Fruit fly (Drosophila melanogaster) whole organism, embryonic: ENCODE results near the gene Flad1.
A peak's percentile ranks its signal among the peaks of the same experiment; 100 is the strongest.

ENCODE experiments used
- CG10274 ChIP-seq: fragments of 200-800 bp; sonication (Bioruptor generic); optimal IDR thresholded peaks from 3 replicates; lab custom pipeline; 2017; ENCODE audit warnings: missing biosample characterization, mild to moderate bottlenecking, missing genetic modification characterization
- CG11398 ChIP-seq: fragments of 200-800 bp; sonication (Bioruptor generic); optimal IDR thresholded peaks from 2 replicates; lab custom pipeline; 2016; ENCODE audit warnings: missing biosample characterization, missing genetic modification characterization
- CG11695 ChIP-seq: fragments of 200-800 bp; sonication (Bioruptor generic); IDR thresholded peaks from 3 replicates; pipeline ENCODE4 v1.3.6; 2022; ENCODE audit warnings: missing biosample characterization, missing genetic modification characterization
- CG12219 ChIP-seq: fragments of 200-800 bp; sonication (Bioruptor generic); optimal IDR thresholded peaks from 3 replicates; lab custom pipeline; 2018; ENCODE audit warnings: missing biosample characterization, mild to moderate bottlenecking, missing genetic modification characterization
- CG13775 ChIP-seq: fragments of 200-800 bp; sonication (Bioruptor generic); optimal IDR thresholded peaks from 3 replicates; lab custom pipeline; 2017; ENCODE audit warnings: missing biosample characterization, mild to moderate bottlenecking, missing genetic modification characterization
- CG13894 ChIP-seq: fragments of 200-800 bp; sonication (Bioruptor generic); optimal IDR thresholded peaks from 3 replicates; lab custom pipeline; 2018; ENCODE audit warnings: missing biosample characterization, mild to moderate bottlenecking, missing genetic modification characterization, moderate library complexity
- CG14710 ChIP-seq: fragments of 200-800 bp; sonication (Bioruptor generic); optimal IDR thresholded peaks from 3 replicates; lab custom pipeline; 2019; ENCODE audit warnings: missing biosample characterization, mild to moderate bottlenecking, missing genetic modification characterization, moderate library complexity
- CG15073 ChIP-seq: fragments of 200-800 bp; sonication (Bioruptor generic); optimal IDR thresholded peaks from 2 replicates; lab custom pipeline; 2016; ENCODE audit warnings: missing biosample characterization, missing genetic modification characterization
- CG1529 ChIP-seq: fragments of 200-800 bp; sonication (Bioruptor generic); optimal IDR thresholded peaks from 3 replicates; lab custom pipeline; 2018; ENCODE audit warnings: missing biosample characterization, missing genetic modification characterization
- CG15479 ChIP-seq: fragments of 200-800 bp; sonication (Bioruptor generic); optimal IDR thresholded peaks from 3 replicates; lab custom pipeline; 2019; ENCODE audit warnings: missing biosample characterization, mild to moderate bottlenecking, missing genetic modification characterization, moderate library complexity
- CG1792 ChIP-seq: fragments of 200-800 bp; sonication (Bioruptor generic); optimal IDR thresholded peaks from 2 replicates; lab custom pipeline; 2016; ENCODE audit warnings: missing biosample characterization, missing genetic modification characterization
- CG3726 ChIP-seq: fragments of 200-800 bp; sonication (Bioruptor generic); IDR thresholded peaks from 3 replicates; pipeline ENCODE4, ENCODE4 v1.3.6; 2022; ENCODE audit warnings: missing biosample characterization, missing genetic modification characterization
- CG3838 ChIP-seq: fragments of 200-800 bp; sonication (Bioruptor generic); optimal IDR thresholded peaks from 3 replicates; lab custom pipeline; 2016; ENCODE audit warnings: missing biosample characterization, missing genetic modification characterization
- CG4328 ChIP-seq: fragments of 200-800 bp; sonication (Bioruptor generic); optimal IDR thresholded peaks from 3 replicates; lab custom pipeline; 2017; ENCODE audit warnings: missing biosample characterization, missing genetic modification reagents, missing genetic modification characterization
- CG4360 ChIP-seq: fragments of 200-800 bp; sonication (Bioruptor generic); IDR thresholded peaks from 2 replicates; pipeline ENCODE4 v1.3.6; 2022; ENCODE audit warnings: missing biosample characterization, missing genetic modification characterization
- CG7556 ChIP-seq: fragments of 200-800 bp; sonication (Bioruptor generic); optimal IDR thresholded peaks from 2 replicates; lab custom pipeline; 2017; ENCODE audit warnings: missing biosample characterization, mild to moderate bottlenecking, missing genetic modification characterization
- CG7786 ChIP-seq: fragments of 200-800 bp; sonication (Bioruptor generic); optimal IDR thresholded peaks from 2 replicates; lab custom pipeline; 2016; ENCODE audit warnings: missing biosample characterization, missing genetic modification characterization
- CG8388 ChIP-seq: fragments of 200-800 bp; sonication (Bioruptor generic); optimal IDR thresholded peaks from 2 replicates; lab custom pipeline; 2019; ENCODE audit warnings: missing biosample characterization, mild to moderate bottlenecking, missing genetic modification characterization, moderate library complexity
- Camta ChIP-seq: fragments of 200-800 bp; sonication (Bioruptor generic); optimal IDR thresholded peaks from 2 replicates; lab custom pipeline; 2016; ENCODE audit warnings: missing biosample characterization, missing genetic modification characterization
- D19A ChIP-seq: fragments of 200-800 bp; optimal IDR thresholded peaks from 3 replicates; lab custom pipeline; 2019; ENCODE audit warnings: missing biosample characterization, mild to moderate bottlenecking, missing genetic modification characterization, moderate library complexity
- Dfd ChIP-seq, 2 experiments: fragments of >200 bp; optimal IDR thresholded peaks; 2 replicates each; lab custom pipeline; 2017; ENCODE audit warnings: missing biosample characterization in 2 of 2, missing genetic modification characterization in 2 of 2
- Elba2 ChIP-seq: fragments of 200-800 bp; sonication (Bioruptor generic); optimal IDR thresholded peaks from 3 replicates; lab custom pipeline; 2016; ENCODE audit warnings: missing biosample characterization, missing genetic modification characterization
- Fer1 ChIP-seq: fragments of 200-800 bp; sonication (Bioruptor generic); optimal IDR thresholded peaks from 2 replicates; lab custom pipeline; 2017; ENCODE audit warnings: missing biosample characterization, mild to moderate bottlenecking, missing genetic modification characterization
- HHEX ChIP-seq: fragments of 200-800 bp; sonication (Bioruptor generic); optimal IDR thresholded peaks from 3 replicates; lab custom pipeline; 2017; ENCODE audit warnings: missing biosample characterization, mild to moderate bottlenecking, missing genetic modification characterization, missing genetic modification reagents
- HLH3B ChIP-seq: fragments of 200-800 bp; sonication (Bioruptor generic); IDR thresholded peaks from 2 replicates; pipeline ENCODE4 v1.3.6; 2022; ENCODE audit warnings: missing biosample characterization, missing genetic modification characterization
- Med ChIP-seq: fragments of 200-800 bp; sonication (Bioruptor generic); peaks from one replicate; lab custom pipeline; 2016; ENCODE audit warnings: missing biosample characterization, missing genetic modification characterization, mild to moderate bottlenecking, inconsistent platforms, moderate library complexity
- Mrtf ChIP-seq: fragments of 200-800 bp; sonication (Bioruptor generic); IDR thresholded peaks from 3 replicates; pipeline ENCODE4 v1.3.6; 2022; ENCODE audit warnings: missing biosample characterization, missing genetic modification characterization
- Poxn ChIP-seq: fragments of 200-800 bp; sonication (Bioruptor generic); IDR thresholded peaks from 2 replicates; pipeline ENCODE4 v1.3.6; 2022; ENCODE audit warnings: missing biosample characterization, missing genetic modification characterization
- Ravus ChIP-seq: fragments of 200-800 bp; sonication (Bioruptor generic); IDR thresholded peaks from 2 replicates; pipeline ENCODE4 v1.3.6; 2022; ENCODE audit warnings: missing biosample characterization, missing genetic modification characterization
- Sin3A ChIP-seq: fragments of >200 bp; optimal IDR thresholded peaks from 2 replicates; lab custom pipeline; 2018
- amos ChIP-seq: fragments of 200-800 bp; sonication (Bioruptor generic); IDR thresholded peaks from 2 replicates; pipeline ENCODE4 v1.3.6; 2022; ENCODE audit warnings: missing biosample characterization, missing genetic modification characterization; ENCODE audit not compliant: partially characterized antibody
- cato ChIP-seq: fragments of 200-800 bp; sonication (Bioruptor generic); optimal IDR thresholded peaks from 2 replicates; lab custom pipeline; 2016; ENCODE audit warnings: missing biosample characterization, missing genetic modification characterization, borderline replicate concordance
- da ChIP-seq: fragments of 200-800 bp; sonication (Bioruptor generic); optimal IDR thresholded peaks from 2 replicates; lab custom pipeline; 2016; ENCODE audit warnings: missing biosample characterization, missing genetic modification characterization
- disco-r ChIP-seq: fragments of 200-800 bp; sonication (Bioruptor generic); optimal IDR thresholded peaks from 2 replicates; lab custom pipeline; 2016; ENCODE audit warnings: missing biosample characterization, missing genetic modification characterization
- esg ChIP-seq: fragments of 200-800 bp; sonication (Bioruptor generic); conservative IDR thresholded peaks from 2 replicates; pipeline ENCODE4 v1.3.6; 2022; ENCODE audit warnings: missing biosample characterization, missing genetic modification characterization
- exex ChIP-seq: fragments of 200-800 bp; sonication (Bioruptor generic); optimal IDR thresholded peaks from 4 replicates; lab custom pipeline; 2018; ENCODE audit warnings: missing biosample characterization, mild to moderate bottlenecking, missing genetic modification characterization, moderate library complexity
- gcm ChIP-seq: fragments of 200-800 bp; sonication (Bioruptor generic); optimal IDR thresholded peaks from 2 replicates; lab custom pipeline; 2019; ENCODE audit warnings: missing biosample characterization, mild to moderate bottlenecking, missing genetic modification characterization, moderate library complexity
- gfzf ChIP-seq: fragments of 200-800 bp; sonication (Bioruptor generic); optimal IDR thresholded peaks from 2 replicates; lab custom pipeline; 2016; ENCODE audit warnings: missing biosample characterization, mild to moderate bottlenecking, missing genetic modification characterization, moderate library complexity
- ind ChIP-seq: fragments of 200-800 bp; sonication (Bioruptor generic); optimal IDR thresholded peaks from 3 replicates; lab custom pipeline; 2016; ENCODE audit warnings: missing biosample characterization, missing genetic modification characterization
- kni ChIP-seq: fragments of 200-800 bp; sonication (Bioruptor generic); optimal IDR thresholded peaks from 3 replicates; lab custom pipeline; 2017; ENCODE audit warnings: mild to moderate bottlenecking, missing biosample characterization, missing genetic modification reagents, missing genetic modification characterization
- luna ChIP-seq: fragments of 200-800 bp; sonication (Bioruptor generic); optimal IDR thresholded peaks from 2 replicates; lab custom pipeline; 2016; ENCODE audit warnings: missing biosample characterization, missing genetic modification characterization
- mld ChIP-seq: fragments of 200-800 bp; sonication (Bioruptor generic); IDR thresholded peaks from 3 replicates; pipeline ENCODE4 v1.3.6; 2022; ENCODE audit warnings: missing biosample characterization, missing genetic modification characterization; ENCODE audit not compliant: partially characterized antibody
- nau ChIP-seq: fragments of 200-800 bp; sonication (Bioruptor generic); optimal IDR thresholded peaks from 3 replicates; lab custom pipeline; 2017; ENCODE audit warnings: missing biosample characterization, mild to moderate bottlenecking, missing genetic modification characterization, missing genetic modification reagents
- pnt ChIP-seq: fragments of 200-800 bp; sonication (Bioruptor generic); optimal IDR thresholded peaks from 3 replicates; lab custom pipeline; 2016; ENCODE audit warnings: missing biosample characterization, missing genetic modification characterization
- slp2 ChIP-seq: fragments of 200-800 bp; sonication (Bioruptor generic); optimal IDR thresholded peaks from 2 replicates; lab custom pipeline; 2016; ENCODE audit warnings: missing biosample characterization, missing genetic modification characterization
- tgo ChIP-seq: fragments of 200-800 bp; sonication (Bioruptor generic); IDR thresholded peaks from 3 replicates; pipeline ENCODE4 v1.3.6; 2022; ENCODE audit warnings: missing biosample characterization, missing genetic modification characterization

Flad1 gene

DNA sequence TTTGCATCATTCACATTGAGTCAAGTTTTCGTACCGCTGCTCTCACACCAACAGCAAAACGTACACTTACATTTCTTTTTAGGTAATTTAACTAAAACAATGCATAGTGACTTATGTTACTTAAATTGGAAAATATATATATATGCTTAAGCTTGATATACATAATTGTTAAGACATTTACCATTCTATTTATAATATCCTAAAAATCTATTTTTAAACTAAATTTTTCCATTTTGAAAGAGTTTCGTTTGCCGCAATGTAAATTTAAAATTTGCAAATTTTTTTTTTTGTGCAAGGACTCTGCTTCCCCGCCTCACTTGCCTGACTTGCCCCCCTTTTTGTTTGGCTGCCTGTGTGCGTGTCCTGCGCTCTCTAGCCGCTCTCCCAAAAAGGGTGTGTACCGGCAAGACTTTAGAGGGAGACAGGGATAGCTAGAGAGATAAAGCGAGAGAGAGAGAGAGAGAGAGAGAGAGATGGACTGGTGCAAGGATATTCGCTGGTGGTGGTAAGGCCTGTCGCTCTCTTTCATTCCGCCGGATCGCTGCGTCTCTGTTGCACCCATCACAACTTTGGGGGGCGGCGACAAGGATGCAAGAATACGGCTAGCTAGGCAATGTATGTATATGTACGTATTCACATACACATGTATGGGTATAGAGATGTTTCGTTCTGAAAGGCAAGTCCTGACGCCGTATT lies 34.7 kb upstream of the Flad1 start (continued):
- peak; percentile 5 for TF ChIP-seq CG13775 (GFP tag; lab: Kevin White, UChicago)
- TF ChIP-seq CG3726, result no peak
- no peak for TF ChIP-seq da (GFP tag; lab: Kevin White, UChicago)
- TF ChIP-seq Ravus (GFP tag; lab: Robert Waterston, UW), result no peak
- no peak for TF ChIP-seq slp2 (GFP tag; lab: Kevin White, UChicago)
- TF ChIP-seq CG7556 (GFP tag; lab: Kevin White, UChicago), result peak; percentile 69
- TF ChIP-seq CG4360 (GFP tag; lab: Robert Waterston, UW), result no peak
- TF ChIP-seq HLH3B (GFP tag; lab: Robert Waterston, UW), result 0 out of 2 replicates have a peak, but pooled peaks have one; percentile 14
- no peak for TF ChIP-seq CG12219 (GFP tag; lab: Kevin White, UChicago)
- TF ChIP-seq cato (GFP tag; lab: Kevin White, UChicago), result no peak
- no peak for TF ChIP-seq esg (GFP tag; lab: Robert Waterston, UW)
- peak; percentile 46 for TF ChIP-seq CG8388
- no peak for TF ChIP-seq disco-r (GFP tag; lab: Kevin White, UChicago)
- TF ChIP-seq CG13894, result peak; percentile 24
- TF ChIP-seq D19A (tag; lab: Kevin White, UChicago), result peak; percentile 56
- no peak for TF ChIP-seq CG1529 (GFP tag; lab: Kevin White, UChicago)
- no peak for TF ChIP-seq Med
- peak; percentile 49; the same call in 1 of the 3 replicates for TF ChIP-seq tgo (GFP tag; lab: Robert Waterston, UW)
- TF ChIP-seq Fer1, result peak; percentile 64
- peak; percentile 31 for TF ChIP-seq CG15479 (GFP tag; lab: Kevin White, UChicago)
- TF ChIP-seq Mrtf (GFP tag; lab: Robert Waterston, UW), result no peak
- peak; percentile 39 for TF ChIP-seq CG14710 (tag; lab: Kevin White, UChicago)
- TF ChIP-seq pnt (GFP tag; lab: Kevin White, UChicago), result no peak
- TF ChIP-seq CG7786 (GFP tag; lab: Kevin White, UChicago), result no peak
- peak; percentile 26 for TF ChIP-seq exex (tag; lab: Kevin White, UChicago)
- TF ChIP-seq amos (GFP tag; lab: Robert Waterston, UW), result no peak
- TF ChIP-seq mld (GFP tag; lab: Robert Waterston, UW), result no peak
- no peak for TF ChIP-seq Dfd (GFP tag; optimal IDR thresholded peaks at IDR 0.05; lab: Kevin White, UChicago)
- no peak for TF ChIP-seq Poxn (GFP tag; lab: Robert Waterston, UW)
- no peak for TF ChIP-seq luna
- TF ChIP-seq CG15073 (GFP tag; lab: Kevin White, UChicago), result no peak
- 0 out of 3 replicates have a peak, but pooled peaks have one; percentile 19 for TF ChIP-seq CG11695
- no peak for TF ChIP-seq ind (GFP tag; lab: Kevin White, UChicago)
- peak; percentile 31 for TF ChIP-seq HHEX (GFP tag; lab: Kevin White, UChicago)
- TF ChIP-seq CG3838 (GFP tag; lab: Kevin White, UChicago), result no peak
- no peak for TF ChIP-seq nau
- TF ChIP-seq Camta (GFP tag; lab: Kevin White, UChicago), result no peak
- TF ChIP-seq gfzf (GFP tag; lab: Kevin White, UChicago), result no peak
- no peak for TF ChIP-seq kni (GFP tag; lab: Kevin White, UChicago)
- TF ChIP-seq CG11398, result no peak
- no peak for TF ChIP-seq Sin3A (lab: Kevin White, UChicago)
- no peak for TF ChIP-seq CG1792
- TF ChIP-seq gcm (GFP tag; lab: Kevin White, UChicago), result no peak
- no peak for TF ChIP-seq Elba2 (GFP tag; lab: Kevin White, UChicago)
- TF ChIP-seq CG4328 (GFP tag; lab: Kevin White, UChicago), result no peak
- no peak for TF ChIP-seq CG10274 (GFP tag; lab: Kevin White, UChicago)
